Fruit fly (Drosophila melanogaster) whole organism, adult: ENCODE data around the gene Rcd-1.

Source experiments
- cnc ChIP-seq, 2 experiments: fragments of >200 bp; optimal IDR thresholded peaks; 2 replicates each; lab custom pipeline; 2017
- kay ChIP-seq: fragments of 200-800 bp; sonication (Bioruptor generic); peaks from one replicate; lab custom pipeline; 2016; ENCODE audit warnings: missing biosample characterization, missing genetic modification characterization, borderline replicate concordance
- toe ChIP-seq: fragments of 200-800 bp; sonication (Bioruptor generic); optimal IDR thresholded peaks from 2 replicates; lab custom pipeline; 2016; ENCODE audit warnings: missing biosample characterization, missing genetic modification characterization

DNA sequence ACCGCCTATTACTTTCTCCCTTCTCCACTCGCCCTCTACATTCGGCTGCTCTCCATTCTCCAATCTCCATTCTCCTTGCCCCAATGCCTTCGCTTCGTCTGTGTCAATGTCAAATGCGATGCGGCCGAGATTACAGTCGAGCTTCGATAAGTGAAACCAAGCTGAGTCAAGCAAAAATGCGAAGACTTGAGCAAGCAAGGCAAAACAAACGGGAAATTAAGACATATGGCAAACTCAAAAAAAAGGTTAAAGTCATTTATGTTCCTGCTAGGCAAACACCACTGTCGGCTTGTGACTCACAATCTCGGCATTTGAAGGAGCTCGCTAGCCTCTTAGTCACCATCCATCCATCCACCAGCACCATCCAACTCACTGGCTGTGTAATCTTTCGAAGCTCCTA lies 29.8 kb downstream of the Rcd-1 start:
- TF ChIP-seq kay (GFP tag; lab: Kevin White, UChicago): peak; percentile 99
- no peak for TF ChIP-seq cnc (optimal IDR thresholded peaks at IDR 0.05; lab: Kevin White, UChicago)
- TF ChIP-seq toe (GFP tag; lab: Kevin White, UChicago): peak; percentile 91
